Fruit fly (Drosophila melanogaster): ENCODE results near the gene CoRest.
A peak's percentile ranks its signal among the peaks of the same experiment; 100 is the strongest.

Gene CoRest

DNA sequence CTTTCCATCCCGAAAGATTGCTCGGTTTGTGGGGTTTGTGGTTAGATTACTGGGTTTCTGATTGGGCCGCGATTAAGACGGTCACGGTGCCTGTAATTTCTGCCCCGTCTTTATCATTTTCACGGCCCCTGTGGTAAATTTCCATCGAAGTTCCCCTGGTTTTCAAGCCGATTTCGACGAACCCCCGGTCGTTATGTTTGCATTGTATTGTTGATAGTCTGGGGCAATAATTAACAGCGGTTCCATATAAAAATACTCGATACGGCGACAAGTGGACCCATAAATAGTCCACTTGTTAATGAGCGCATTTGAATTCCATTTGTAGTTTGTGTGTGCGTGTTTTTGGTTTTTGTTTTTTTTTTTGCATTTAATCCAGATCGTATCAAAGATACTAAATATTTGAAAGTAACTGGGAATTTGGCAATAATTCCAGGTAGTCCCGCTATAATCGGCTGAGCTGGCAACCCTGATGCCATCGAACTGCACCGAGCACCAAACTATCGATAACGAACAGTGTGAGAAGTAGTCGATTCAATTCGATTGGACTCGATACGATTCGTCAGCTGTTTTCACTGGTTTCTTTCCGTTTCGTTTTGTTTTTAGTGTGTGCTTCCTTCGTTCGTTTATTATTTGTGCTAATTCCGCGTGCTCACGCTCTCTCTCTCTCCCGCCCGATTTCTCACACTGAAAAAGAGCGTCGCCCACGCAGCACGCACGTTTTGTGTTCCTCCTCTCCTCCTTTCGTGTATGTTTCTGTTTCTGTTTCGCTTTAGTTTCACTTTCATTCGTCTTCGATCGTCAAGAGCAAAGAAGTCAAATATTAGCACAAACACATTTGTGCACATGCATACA, 16.2 kb upstream of the CoRest start:
- no peak for TF ChIP-seq CG4318 (GFP tag; optimal IDR thresholded peaks at IDR 0.05)
- TF ChIP-seq svp (GFP tag), result peak; percentile 93
- TF ChIP-seq CG6163 (GFP tag; IDR thresholded peaks at IDR 0.05), result peak; percentile 56; the same call in 2 of the 3 replicates
- peak; percentile 41 for TF ChIP-seq Eip75B (GFP tag; optimal IDR thresholded peaks at IDR 0.05)
- TF ChIP-seq Eip78C (GFP tag), result peak; percentile 73
- 0 out of 2 replicates have a peak, but pooled peaks have one; percentile 14 for TF ChIP-seq CG15336 (GFP tag; IDR thresholded peaks at IDR 0.05)
- TF ChIP-seq Smox (GFP tag; optimal IDR thresholded peaks at IDR 0.05), result peak; percentile 25
- TF ChIP-seq CG9139 (GFP tag; optimal IDR thresholded peaks at IDR 0.05), result no peak
- no peak for TF ChIP-seq CG11762 (GFP tag; optimal IDR thresholded peaks at IDR 0.05; ENCODE audit: insufficient read depth)
- peak; percentile 26 for TF ChIP-seq lz (GFP tag; optimal IDR thresholded peaks at IDR 0.05)
- peak; percentile 35 for TF ChIP-seq CG6854 (GFP tag; optimal IDR thresholded peaks at IDR 0.05)
- 0 out of 3 replicates have a peak, but pooled peaks have one; percentile 30 for TF ChIP-seq eg (GFP tag; IDR thresholded peaks at IDR 0.05)
- TF ChIP-seq Ets21C (GFP tag; optimal IDR thresholded peaks at IDR 0.05), result no peak
- TF ChIP-seq CG11902 (GFP tag; optimal IDR thresholded peaks at IDR 0.05), result no peak
- peak; percentile 27 for TF ChIP-seq CG31627 (GFP tag; optimal IDR thresholded peaks at IDR 0.05)
- TF ChIP-seq CG3919 (GFP tag; optimal IDR thresholded peaks at IDR 0.05), result peak; percentile 0
- peak; percentile 37 for TF ChIP-seq esn (GFP tag; optimal IDR thresholded peaks at IDR 0.05)
- no peak for TF ChIP-seq net (GFP tag; optimal IDR thresholded peaks at IDR 0.05)
- no peak for TF ChIP-seq CG6276 (GFP tag; optimal IDR thresholded peaks at IDR 0.05)
- peak; percentile 32 for TF ChIP-seq Sox14 (GFP tag; optimal IDR thresholded peaks at IDR 0.05)
- no peak for TF ChIP-seq cyc (GFP tag; optimal IDR thresholded peaks at IDR 0.05)
- TF ChIP-seq OdsH (GFP tag; optimal IDR thresholded peaks at IDR 0.05), result no peak
- peak; percentile 2 for TF ChIP-seq CG6792 (GFP tag; optimal IDR thresholded peaks at IDR 0.05)
- peak; percentile 93 for TF ChIP-seq Blimp-1 (GFP tag; optimal IDR thresholded peaks at IDR 0.05)
- TF ChIP-seq ss (GFP tag; optimal IDR thresholded peaks at IDR 0.05), result peak in 1 of 2 experiments; percentile 31
- no peak for TF ChIP-seq CG32006 (GFP tag; optimal IDR thresholded peaks at IDR 0.05)

DNA sequence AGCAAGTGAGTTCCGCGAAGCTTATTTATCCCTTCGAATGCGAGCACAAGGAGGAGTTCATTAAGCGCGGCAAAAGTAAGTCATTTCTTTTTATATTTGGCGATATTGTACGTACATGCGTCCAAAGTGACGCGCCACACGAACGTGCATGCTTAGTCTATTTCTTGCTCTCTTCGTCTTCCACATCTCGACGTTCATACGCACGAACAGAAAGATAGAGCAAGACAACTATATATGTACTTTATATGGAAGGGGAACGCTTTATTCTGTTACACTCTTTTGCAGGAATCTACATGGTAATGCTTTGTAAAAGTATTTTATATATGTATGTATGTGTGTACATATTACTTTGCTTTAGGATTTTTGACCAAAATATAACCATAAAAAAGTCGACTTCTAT, 11.5 kb upstream of the CoRest start:
- TF ChIP-seq CG6792 (GFP tag; optimal IDR thresholded peaks at IDR 0.05) (no peak), Hr38 (GFP tag; optimal IDR thresholded peaks at IDR 0.05) (no peak), Sox102F (GFP tag; optimal IDR thresholded peaks at IDR 0.05) (no peak), OdsH (GFP tag; optimal IDR thresholded peaks at IDR 0.05) (no peak), CG10669 (GFP tag; optimal IDR thresholded peaks at IDR 0.05) (no peak), CG6808 (GFP tag; optimal IDR thresholded peaks at IDR 0.05) (no peak), Eip78C (GFP tag) (no peak), CG11294 (GFP tag; IDR thresholded peaks at IDR 0.05) (no peak), CG31627 (GFP tag; optimal IDR thresholded peaks at IDR 0.05) (no peak), CG6854 (GFP tag; optimal IDR thresholded peaks at IDR 0.05) (no peak), pdm3 (GFP tag; optimal IDR thresholded peaks at IDR 0.05) (no peak), CG8319 (GFP tag; optimal IDR thresholded peaks at IDR 0.05) (no peak), lz (GFP tag; optimal IDR thresholded peaks at IDR 0.05) (no peak), Eip75B (GFP tag; optimal IDR thresholded peaks at IDR 0.05) (no peak)

DNA sequence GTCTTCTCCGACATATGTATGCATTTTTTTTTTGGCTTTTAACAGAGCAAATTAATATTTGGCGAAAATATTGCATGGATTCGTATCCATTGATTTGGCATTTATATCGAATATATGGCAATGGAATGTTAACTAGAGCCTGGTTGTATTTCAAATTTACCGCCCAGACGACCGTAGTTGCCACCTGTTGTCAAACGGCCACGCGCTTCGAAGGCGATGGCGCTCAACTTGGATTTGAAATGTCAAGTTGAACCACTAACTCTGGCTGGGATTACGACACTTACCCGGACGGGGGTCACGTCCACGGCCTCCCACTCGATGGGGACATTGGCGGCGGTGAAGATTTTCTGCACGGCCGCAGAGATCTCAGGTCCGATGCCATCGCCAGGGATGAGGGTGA, 1.4 kb upstream of the CoRest start:
- no peak for TF ChIP-seq CG8632 (GFP tag; optimal IDR thresholded peaks at IDR 0.05)
- no peak for TF ChIP-seq CG16779 (tag; optimal IDR thresholded peaks at IDR 0.05)
- no peak for TF ChIP-seq Ets21C (GFP tag; optimal IDR thresholded peaks at IDR 0.05)
- TF ChIP-seq svp (GFP tag), result no peak
- no peak for TF ChIP-seq net (GFP tag; optimal IDR thresholded peaks at IDR 0.05)
- TF ChIP-seq Eip75B (GFP tag; optimal IDR thresholded peaks at IDR 0.05), result no peak
- no peak for TF ChIP-seq CG10669 (GFP tag; optimal IDR thresholded peaks at IDR 0.05)

All from whole organism, prepupa.